Fruit fly (Drosophila melanogaster) whole organism, embryonic: Measurements from ENCODE around the gene Vti1a.
A peak's percentile ranks its signal among the peaks of the same experiment; 100 is the strongest.

Source experiments
- Atf-2 ChIP-seq: fragments of 200-800 bp; sonication (Bioruptor generic); optimal IDR thresholded peaks from 2 replicates; lab custom pipeline; 2016; ENCODE audit warnings: missing biosample characterization, missing genetic modification characterization
- Awh ChIP-seq: fragments of 200-800 bp; sonication (Bioruptor generic); IDR thresholded peaks from 2 replicates; pipeline ENCODE4, ENCODE4 v1.3.6; 2022; ENCODE audit warnings: missing biosample characterization, missing genetic modification characterization
- B-H2 ChIP-seq: fragments of 200-800 bp; sonication (Bioruptor generic); optimal IDR thresholded peaks from 2 replicates; lab custom pipeline; 2018; ENCODE audit warnings: missing biosample characterization, mild to moderate bottlenecking, missing genetic modification characterization
- Bdp1 ChIP-seq: fragments of 200-800 bp; sonication (Bioruptor generic); optimal IDR thresholded peaks from 3 replicates; lab custom pipeline; 2016; ENCODE audit warnings: missing biosample characterization, missing genetic modification characterization
- CG10274 ChIP-seq: fragments of 200-800 bp; sonication (Bioruptor generic); optimal IDR thresholded peaks from 3 replicates; lab custom pipeline; 2017; ENCODE audit warnings: missing biosample characterization, mild to moderate bottlenecking, missing genetic modification characterization
- CG12071 ChIP-seq: fragments of 200-800 bp; sonication (Bioruptor generic); optimal IDR thresholded peaks from 3 replicates; lab custom pipeline; 2018; ENCODE audit warnings: missing biosample characterization, mild to moderate bottlenecking, missing genetic modification characterization
- CG12391 ChIP-seq: fragments of 200-800 bp; sonication (Bioruptor generic); optimal IDR thresholded peaks from 3 replicates; lab custom pipeline; 2018; ENCODE audit warnings: missing biosample characterization, mild to moderate bottlenecking, missing genetic modification characterization, moderate library complexity
- CG12744 ChIP-seq: fragments of 200-800 bp; sonication (Bioruptor generic); optimal IDR thresholded peaks from 2 replicates; lab custom pipeline; 2016; ENCODE audit warnings: missing biosample characterization, missing genetic modification characterization
- CG15073 ChIP-seq: fragments of 200-800 bp; sonication (Bioruptor generic); optimal IDR thresholded peaks from 2 replicates; lab custom pipeline; 2016; ENCODE audit warnings: missing biosample characterization, missing genetic modification characterization
- CG1832 ChIP-seq: fragments of 200-800 bp; sonication (Bioruptor generic); optimal IDR thresholded peaks from 2 replicates; lab custom pipeline; 2017; ENCODE audit warnings: missing biosample characterization, mild to moderate bottlenecking, missing genetic modification characterization, inconsistent platforms
- CG30403 ChIP-seq: fragments of 200-800 bp; sonication (Bioruptor generic); optimal IDR thresholded peaks from 3 replicates; lab custom pipeline; 2016; ENCODE audit warnings: missing biosample characterization, missing genetic modification characterization
- CG31224 ChIP-seq: fragments of 200-800 bp; sonication (Bioruptor generic); IDR thresholded peaks from 2 replicates; pipeline ENCODE4 v1.3.6; 2022; ENCODE audit warnings: missing biosample characterization, missing genetic modification characterization
- CG32767 ChIP-seq: fragments of 200-800 bp; sonication (Bioruptor generic); IDR thresholded peaks from 2 replicates; pipeline ENCODE4 v1.3.6; 2022; ENCODE audit warnings: missing biosample characterization, missing genetic modification characterization
- CG3995 ChIP-seq: fragments of 200-800 bp; sonication (Bioruptor generic); optimal IDR thresholded peaks from 3 replicates; lab custom pipeline; 2016; ENCODE audit warnings: missing biosample characterization, missing genetic modification characterization
- CG4328 ChIP-seq: fragments of 200-800 bp; sonication (Bioruptor generic); optimal IDR thresholded peaks from 3 replicates; lab custom pipeline; 2017; ENCODE audit warnings: missing biosample characterization, missing genetic modification reagents, missing genetic modification characterization
- CG4730 ChIP-seq: fragments of 200-800 bp; sonication (Bioruptor generic); IDR thresholded peaks from 2 replicates; pipeline ENCODE4 v1.3.6; 2022; ENCODE audit warnings: missing biosample characterization, missing genetic modification characterization
- CG4854 ChIP-seq: fragments of 200-800 bp; sonication (Bioruptor generic); optimal IDR thresholded peaks from 2 replicates; lab custom pipeline; 2016; ENCODE audit warnings: missing biosample characterization, missing genetic modification characterization, inconsistent platforms
- CG6813 ChIP-seq: fragments of 200-800 bp; sonication (Bioruptor generic); optimal IDR thresholded peaks from 2 replicates; lab custom pipeline; 2017; ENCODE audit warnings: missing biosample characterization, missing genetic modification characterization, mild to moderate bottlenecking, moderate library complexity, missing genetic modification reagents
- CG7357 ChIP-seq: fragments of 200-800 bp; sonication (Bioruptor generic); IDR thresholded peaks from 3 replicates; pipeline ENCODE4 v1.3.6; 2022; ENCODE audit warnings: missing biosample characterization, missing genetic modification characterization
- CG9876 ChIP-seq: fragments of 200-800 bp; sonication (Bioruptor generic); optimal IDR thresholded peaks from 2 replicates; lab custom pipeline; 2016; ENCODE audit warnings: missing biosample characterization, missing genetic modification characterization
- D19A ChIP-seq: fragments of 200-800 bp; optimal IDR thresholded peaks from 3 replicates; lab custom pipeline; 2019; ENCODE audit warnings: missing biosample characterization, mild to moderate bottlenecking, missing genetic modification characterization, moderate library complexity
- Dad ChIP-seq: fragments of 200-800 bp; sonication (Bioruptor generic); optimal IDR thresholded peaks from 3 replicates; lab custom pipeline; 2016; ENCODE audit warnings: missing biosample characterization, missing genetic modification characterization
- Dip2 ChIP-seq: fragments of 200-800 bp; sonication (Bioruptor generic); IDR thresholded peaks from 2 replicates; pipeline ENCODE4 v1.3.6; 2022; ENCODE audit warnings: missing biosample characterization, missing genetic modification characterization
- Doc2 ChIP-seq: fragments of 200-800 bp; sonication (Bioruptor generic); IDR thresholded peaks from 2 replicates; pipeline ENCODE4 v1.3.6; 2022; ENCODE audit warnings: missing biosample characterization, missing genetic modification characterization
- Doc3 ChIP-seq: fragments of 200-800 bp; sonication (Bioruptor generic); IDR thresholded peaks from 3 replicates; pipeline ENCODE4 v1.3.6; 2022; ENCODE audit warnings: missing biosample characterization, missing genetic modification characterization; ENCODE audit not compliant: partially characterized antibody
- Dref ChIP-seq: fragments of 200-800 bp; sonication (Bioruptor generic); IDR thresholded peaks from 2 replicates; pipeline ENCODE4 v1.3.6; 2022; ENCODE audit warnings: missing biosample characterization, missing genetic modification characterization
- Ets65A ChIP-seq: fragments of 200-800 bp; sonication (Bioruptor generic); peaks from one replicate; lab custom pipeline; 2016; ENCODE audit warnings: missing biosample characterization, missing genetic modification characterization
- HLH54F ChIP-seq: fragments of 200-800 bp; sonication (Bioruptor generic); optimal IDR thresholded peaks from 3 replicates; lab custom pipeline; 2016; ENCODE audit warnings: missing biosample characterization, missing genetic modification characterization
- HmgZ ChIP-seq: fragments of 200-800 bp; sonication (Bioruptor generic); optimal IDR thresholded peaks from 2 replicates; lab custom pipeline; 2018; ENCODE audit warnings: missing biosample characterization, mild to moderate bottlenecking, missing genetic modification characterization
- Hmx ChIP-seq: fragments of 200-800 bp; sonication (Bioruptor generic); optimal IDR thresholded peaks from 2 replicates; lab custom pipeline; 2016; ENCODE audit warnings: missing biosample characterization, missing genetic modification characterization
- Lhr ChIP-seq: fragments of 200-800 bp; sonication (Bioruptor generic); optimal IDR thresholded peaks from 3 replicates; lab custom pipeline; 2017; ENCODE audit warnings: mild to moderate bottlenecking, missing biosample characterization, missing genetic modification reagents, missing genetic modification characterization
- MESR4 ChIP-seq: fragments of 200-800 bp; sonication (Bioruptor generic); optimal IDR thresholded peaks from 2 replicates; lab custom pipeline; 2018; ENCODE audit warnings: missing biosample characterization, mild to moderate bottlenecking, missing genetic modification characterization, moderate library complexity
- Meics ChIP-seq: fragments of 200-800 bp; sonication (Bioruptor generic); optimal IDR thresholded peaks from 2 replicates; lab custom pipeline; 2017; ENCODE audit warnings: missing biosample characterization, mild to moderate bottlenecking, missing genetic modification characterization
- Mes4 ChIP-seq: fragments of 200-800 bp; sonication (Bioruptor generic); optimal IDR thresholded peaks from 2 replicates; lab custom pipeline; 2016; ENCODE audit warnings: missing biosample characterization, missing genetic modification characterization
- NK7.1 ChIP-seq: fragments of 200-800 bp; sonication (Bioruptor generic); optimal IDR thresholded peaks from 3 replicates; lab custom pipeline; 2016; ENCODE audit warnings: missing biosample characterization, missing genetic modification characterization
- Vsx1 ChIP-seq: fragments of 200-800 bp; sonication (Bioruptor generic); optimal IDR thresholded peaks from 2 replicates; lab custom pipeline; 2017; ENCODE audit warnings: missing biosample characterization, mild to moderate bottlenecking, missing genetic modification characterization, missing genetic modification reagents
- bab2 ChIP-seq: fragments of 200-800 bp; sonication (Bioruptor generic); optimal IDR thresholded peaks from 2 replicates; lab custom pipeline; 2016; ENCODE audit warnings: missing biosample characterization, missing genetic modification characterization
- da ChIP-seq: fragments of 200-800 bp; sonication (Bioruptor generic); optimal IDR thresholded peaks from 2 replicates; lab custom pipeline; 2016; ENCODE audit warnings: missing biosample characterization, missing genetic modification characterization
- jumu ChIP-seq: fragments of 200-800 bp; sonication (Bioruptor generic); optimal IDR thresholded peaks from 3 replicates; lab custom pipeline; 2016; ENCODE audit warnings: missing biosample characterization, missing genetic modification characterization
- kay ChIP-seq: fragments of 200-800 bp; sonication (Bioruptor generic); optimal IDR thresholded peaks from 2 replicates; lab custom pipeline; 2016; ENCODE audit warnings: missing biosample characterization, missing genetic modification characterization
- kni ChIP-seq: fragments of 200-800 bp; sonication (Bioruptor generic); optimal IDR thresholded peaks from 3 replicates; lab custom pipeline; 2017; ENCODE audit warnings: mild to moderate bottlenecking, missing biosample characterization, missing genetic modification reagents, missing genetic modification characterization
- lmd ChIP-seq: fragments of 200-800 bp; sonication (Bioruptor generic); IDR thresholded peaks from 2 replicates; pipeline ENCODE4 v1.3.6; 2022; ENCODE audit warnings: missing biosample characterization, missing genetic modification characterization
- nerfin-1 ChIP-seq: fragments of 200-800 bp; sonication (Bioruptor generic); optimal IDR thresholded peaks from 3 replicates; lab custom pipeline; 2019; ENCODE audit warnings: missing biosample characterization, mild to moderate bottlenecking, missing genetic modification characterization, moderate library complexity
- nom ChIP-seq: fragments of 200-800 bp; sonication (Bioruptor generic); optimal IDR thresholded peaks from 2 replicates; lab custom pipeline; 2017; ENCODE audit warnings: missing biosample characterization, missing genetic modification characterization, mild to moderate bottlenecking, moderate library complexity, missing genetic modification reagents
- odd ChIP-seq: fragments of 200-800 bp; sonication (Bioruptor generic); optimal IDR thresholded peaks from 2 replicates; lab custom pipeline; 2017; ENCODE audit warnings: missing biosample characterization, mild to moderate bottlenecking, missing genetic modification characterization
- psq ChIP-seq: fragments of 200-800 bp; sonication (Bioruptor generic); optimal IDR thresholded peaks from 2 replicates; lab custom pipeline; 2017; ENCODE audit warnings: missing biosample characterization, missing genetic modification characterization
- sisA ChIP-seq: fragments of 200-800 bp; sonication (Bioruptor generic); IDR thresholded peaks from 2 replicates; pipeline ENCODE4 v1.3.6; 2022; ENCODE audit warnings: missing biosample characterization, missing genetic modification characterization
- sug ChIP-seq: fragments of 200-800 bp; optimal IDR thresholded peaks from 2 replicates; lab custom pipeline; 2019; ENCODE audit warnings: missing biosample characterization, mild to moderate bottlenecking, missing genetic modification characterization, moderate library complexity
- tap ChIP-seq: fragments of 200-800 bp; optimal IDR thresholded peaks from 3 replicates; lab custom pipeline; 2019; ENCODE audit warnings: missing biosample characterization, mild to moderate bottlenecking, missing genetic modification characterization, moderate library complexity
- tna ChIP-seq: fragments of 200-800 bp; sonication (Bioruptor generic); IDR thresholded peaks from 2 replicates; pipeline ENCODE4 v1.3.6; 2022; ENCODE audit warnings: missing biosample characterization, missing genetic modification characterization; ENCODE audit not compliant: partially characterized antibody
- wor ChIP-seq: fragments of 200-800 bp; sonication (Bioruptor generic); IDR thresholded peaks from 2 replicates; pipeline ENCODE4 v1.3.6; 2022; ENCODE audit warnings: missing biosample characterization, missing genetic modification characterization

Vti1a gene

DNA sequence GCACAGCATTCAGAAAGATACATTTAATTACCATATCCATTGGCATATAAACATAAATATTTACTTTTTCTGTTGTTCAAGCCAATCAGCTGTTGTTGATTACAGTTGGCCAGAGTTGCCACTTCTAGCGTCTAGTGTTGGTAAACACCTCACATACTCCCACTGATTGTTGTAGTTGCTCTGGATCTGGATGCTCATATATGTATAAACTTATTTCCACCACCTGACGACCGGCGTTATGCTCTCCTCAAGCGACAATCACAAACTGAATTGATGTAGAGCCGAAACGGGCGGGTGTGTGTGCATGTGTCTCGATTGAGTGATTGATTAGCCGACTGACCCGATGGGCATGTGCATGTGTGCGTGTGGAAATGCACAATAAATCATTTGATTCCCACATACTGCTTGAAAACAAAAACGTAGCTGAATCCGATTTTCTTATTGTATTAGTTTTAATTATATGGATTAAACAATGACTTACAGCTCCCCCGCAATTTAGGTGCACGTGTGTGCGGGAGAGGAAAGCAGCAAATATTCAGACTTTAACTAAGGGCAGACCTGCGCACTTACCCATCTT, 10.8 kb downstream of the Vti1a start (continued):
- TF ChIP-seq Dad (GFP tag; lab: Kevin White, UChicago) (peak; percentile 63), NK7.1 (no peak), kay (no peak), CG32767 (GFP tag; lab: Robert Waterston, UW) (peak; percentile 56; the same call in 1 of the 2 replicates), B-H2 (GFP tag; lab: Kevin White, UChicago) (peak; percentile 82), lmd (0 out of 2 replicates have a peak, but pooled peaks have one; percentile 5), tap (peak; percentile 17), Awh (GFP tag; lab: Robert Waterston, UW) (no peak), D19A (peak; percentile 7), Mes4 (GFP tag; lab: Kevin White, UChicago) (no peak), CG6813 (GFP tag; lab: Kevin White, UChicago) (peak; percentile 45), tna (GFP tag; lab: Robert Waterston, UW) (no peak), Hmx (GFP tag; lab: Kevin White, UChicago) (no peak), da (GFP tag; lab: Kevin White, UChicago) (peak; percentile 7), sug (peak; percentile 74), Atf-2 (GFP tag; lab: Kevin White, UChicago) (peak; percentile 5), CG10274 (no peak), Doc2 (GFP tag; lab: Robert Waterston, UW) (no peak), HmgZ (tag; lab: Kevin White, UChicago) (peak; percentile 68), CG12744 (GFP tag; lab: Kevin White, UChicago) (no peak), Ets65A (GFP tag; lab: Kevin White, UChicago) (peak; percentile 91), psq (GFP tag; lab: Kevin White, UChicago) (peak; percentile 33), HLH54F (GFP tag; lab: Kevin White, UChicago) (peak; percentile 26), CG12071 (GFP tag; lab: Kevin White, UChicago) (peak; percentile 44), CG1832 (no peak), CG31224 (GFP tag; lab: Robert Waterston, UW) (no peak), CG4854 (GFP tag; lab: Kevin White, UChicago) (peak; percentile 31), CG3995 (GFP tag; lab: Kevin White, UChicago) (no peak), Bdp1 (GFP tag; lab: Kevin White, UChicago) (no peak), nerfin-1 (tag; lab: Kevin White, UChicago) (peak; percentile 61), Doc3 (0 out of 3 replicates have a peak, but pooled peaks have one; percentile 20), wor (GFP tag; lab: Robert Waterston, UW) (no peak), CG4730 (GFP tag; lab: Robert Waterston, UW) (no peak), Dref (peak; percentile 21; the same call in 1 of the 2 replicates), CG9876 (GFP tag; lab: Kevin White, UChicago) (no peak), Vsx1 (peak; percentile 73), CG15073 (GFP tag; lab: Kevin White, UChicago) (no peak), CG12391 (tag; lab: Kevin White, UChicago) (peak; percentile 31), Lhr (GFP tag; lab: Kevin White, UChicago) (peak; percentile 50), MESR4 (GFP tag; lab: Kevin White, UChicago) (peak; percentile 82), odd (GFP tag; lab: Kevin White, UChicago) (peak; percentile 24), CG7357 (GFP tag; lab: Robert Waterston, UW) (no peak), Dip2 (GFP tag; lab: Robert Waterston, UW) (no peak), CG4328 (GFP tag; lab: Kevin White, UChicago) (no peak), Meics (GFP tag; lab: Kevin White, UChicago) (peak; percentile 38), bab2 (GFP tag; lab: Kevin White, UChicago) (peak; percentile 33), nom (GFP tag; lab: Kevin White, UChicago) (peak; percentile 20), jumu (GFP tag; lab: Kevin White, UChicago) (peak; percentile 2), kni (GFP tag; lab: Kevin White, UChicago) (peak; percentile 96), sisA (GFP tag; lab: Robert Waterston, UW) (no peak), CG30403 (GFP tag; lab: Kevin White, UChicago) (peak; percentile 1)
